Fruit fly (Drosophila melanogaster): ENCODE measurements around the gene Jon99Fi.
A peak's percentile ranks its signal among the peaks of the same experiment; 100 is the strongest.

Jon99Fi gene

DNA sequence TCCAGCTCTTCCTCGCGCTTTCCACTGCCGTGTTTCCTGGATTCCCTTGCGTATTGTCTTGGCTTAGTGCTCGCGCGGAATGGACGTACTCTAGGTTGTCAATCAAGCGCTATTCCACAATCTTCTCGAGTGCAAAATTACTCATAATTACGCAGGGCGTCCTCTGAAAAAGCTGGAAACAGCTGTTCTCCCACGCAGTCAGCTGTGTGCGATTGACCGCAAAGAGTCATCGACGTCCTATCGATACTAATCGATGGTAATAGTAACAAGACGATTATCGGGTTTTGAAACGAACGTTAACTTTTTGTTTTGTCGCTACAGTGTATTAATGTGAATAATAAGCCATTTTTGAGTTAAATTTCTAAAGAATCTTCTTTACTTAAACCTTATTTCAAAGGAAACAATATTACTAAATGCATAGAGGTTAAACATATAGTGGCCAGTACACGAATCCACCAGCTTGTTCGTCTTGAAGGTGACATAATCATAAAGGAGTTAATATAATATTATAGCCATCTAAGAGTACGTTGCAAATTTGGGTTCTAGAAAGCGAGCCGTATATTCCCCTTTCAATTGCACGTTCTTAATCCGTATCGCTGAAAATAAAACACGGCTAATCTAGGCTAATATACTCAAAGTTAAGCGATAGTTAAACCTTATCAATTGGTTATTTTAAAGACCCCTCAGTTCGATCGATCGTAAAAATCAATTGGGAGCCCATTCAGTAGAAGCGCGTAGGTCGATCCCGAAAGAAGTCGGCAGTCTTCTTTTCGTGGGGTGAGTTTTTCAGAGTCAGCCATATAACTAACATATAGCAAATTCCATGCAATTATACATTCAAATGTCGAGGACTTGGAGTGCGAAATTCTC, 29.5 kb upstream of the Jon99Fi start, which contains the start of the genes CG2224 and CDase (continued):
- no peak for TF ChIP-seq zfh2 (GFP tag; optimal IDR thresholded peaks at IDR 0.05)
- TF ChIP-seq Mrtf (GFP tag; IDR thresholded peaks at IDR 0.05), result no peak
- TF ChIP-seq gce (GFP tag; IDR thresholded peaks at IDR 0.05), result no peak
- peak; percentile 93 for TF ChIP-seq HLH4C (GFP tag; IDR thresholded peaks at IDR 0.05; ENCODE audit: partially characterized antibody)
- TF ChIP-seq CG42726 (GFP tag; IDR thresholded peaks at IDR 0.05; ENCODE audit: partially characterized antibody), result peak; percentile 59; the same call in 1 of the 2 replicates
- TF ChIP-seq Elba2 (GFP tag; optimal IDR thresholded peaks at IDR 0.05), result no peak
- no peak for TF ChIP-seq dimm (GFP tag; IDR thresholded peaks at IDR 0.05)
- TF ChIP-seq CG31224 (GFP tag; IDR thresholded peaks at IDR 0.05), result no peak
- TF ChIP-seq CG9932 (GFP tag; IDR thresholded peaks at IDR 0.05), result no peak
- peak; percentile 95 for TF ChIP-seq ato (GFP tag; IDR thresholded peaks at IDR 0.05; ENCODE audit: partially characterized antibody)
- no peak for TF ChIP-seq Adf1 (GFP tag; IDR thresholded peaks at IDR 0.05)
- TF ChIP-seq CG43689 (GFP tag; IDR thresholded peaks at IDR 0.05), result no peak
- TF ChIP-seq E2f2 (GFP tag; IDR thresholded peaks at IDR 0.05), result peak; percentile 84
- no peak for TF ChIP-seq en (GFP tag; optimal IDR thresholded peaks at IDR 0.05)
- TF ChIP-seq kay (GFP tag; optimal IDR thresholded peaks at IDR 0.05), result no peak
- TF ChIP-seq sc (optimal IDR thresholded peaks at IDR 0.05), result no peak
- TF ChIP-seq sc (GFP tag; optimal IDR thresholded peaks at IDR 0.05), result no peak
- no peak for TF ChIP-seq pum (GFP tag; optimal IDR thresholded peaks at IDR 0.05)
- TF ChIP-seq CG1647 (GFP tag; optimal IDR thresholded peaks at IDR 0.05), result no peak
- TF ChIP-seq sd (tag; optimal IDR thresholded peaks at IDR 0.05), result no peak
- no peak for TF ChIP-seq HLHmδ (GFP tag; optimal IDR thresholded peaks at IDR 0.05)
- no peak for TF ChIP-seq CG5180 (GFP tag; optimal IDR thresholded peaks at IDR 0.05)
- TF ChIP-seq mam (GFP tag; optimal IDR thresholded peaks at IDR 0.05), result no peak
- TF ChIP-seq tll (GFP tag; optimal IDR thresholded peaks at IDR 0.05), result no peak
- TF ChIP-seq CG33213 (GFP tag; optimal IDR thresholded peaks at IDR 0.05), result no peak
- no peak for TF ChIP-seq Lim3 (GFP tag; IDR thresholded peaks at IDR 0.05)
- no peak for TF ChIP-seq CG31365 (tag; optimal IDR thresholded peaks at IDR 0.05)
- peak; percentile 86 for TF ChIP-seq vnd (GFP tag; IDR thresholded peaks at IDR 0.05; ENCODE audit: partially characterized antibody)
- TF ChIP-seq Med (GFP tag), result peak; percentile 73
- TF ChIP-seq nmo (GFP tag; optimal IDR thresholded peaks at IDR 0.05), result peak; percentile 19
- no peak for TF ChIP-seq CG14667 (GFP tag; IDR thresholded peaks at IDR 0.05)
- no peak for TF ChIP-seq Jarid2 (GFP tag; optimal IDR thresholded peaks at IDR 0.05)
- no peak for TF ChIP-seq Bteb2 (GFP tag; optimal IDR thresholded peaks at IDR 0.05)
- no peak for TF ChIP-seq CG6272 (GFP tag; IDR thresholded peaks at IDR 0.05)
- TF ChIP-seq oc (tag; optimal IDR thresholded peaks at IDR 0.05), result no peak
- no peak for TF ChIP-seq GATAe (GFP tag; conservative IDR thresholded peaks at IDR 0.05)
- no peak for TF ChIP-seq stc (GFP tag; IDR thresholded peaks at IDR 0.05)
- no peak for TF ChIP-seq Rx (GFP tag; IDR thresholded peaks at IDR 0.05)
- TF ChIP-seq onecut (GFP tag; IDR thresholded peaks at IDR 0.05), result no peak
- no peak for TF ChIP-seq esg (GFP tag; conservative IDR thresholded peaks at IDR 0.05)
- no peak for TF ChIP-seq Aef1 (GFP tag; IDR thresholded peaks at IDR 0.05)
- TF ChIP-seq MTF-1 (GFP tag; optimal IDR thresholded peaks at IDR 0.05; ENCODE audit: borderline replicate concordance), result no peak
- TF ChIP-seq Oli (tag; optimal IDR thresholded peaks at IDR 0.05), result no peak
- no peak for TF ChIP-seq Atf3 (GFP tag; optimal IDR thresholded peaks at IDR 0.05)
- peak; percentile 87 for TF ChIP-seq CG7963 (GFP tag; IDR thresholded peaks at IDR 0.05; ENCODE audit: partially characterized antibody)
- no peak for TF ChIP-seq schlank (tag; optimal IDR thresholded peaks at IDR 0.05)
- peak; percentile 68 for TF ChIP-seq Sry-δ (GFP tag; optimal IDR thresholded peaks at IDR 0.05)
- peak; percentile 63; the same call in 1 of the 2 replicates for TF ChIP-seq CG2129 (GFP tag; IDR thresholded peaks at IDR 0.05; ENCODE audit: partially characterized antibody)
- no peak for TF ChIP-seq CG10274 (GFP tag; optimal IDR thresholded peaks at IDR 0.05)
- TF ChIP-seq btn (GFP tag; optimal IDR thresholded peaks at IDR 0.05), result no peak
